Worm (Caenorhabditis elegans) whole organism, young adult: ENCODE results near the gene lpd-7.

Source experiments
- B0261.1 ChIP-seq: sonication (generic microtip); optimal IDR thresholded peaks from 2 replicates; lab custom pipeline; 2016; ENCODE audit warnings: mild to moderate bottlenecking, missing genetic modification characterization, moderate library complexity, missing compliant biosample characterization
- F10E7.11 ChIP-seq: sonication (generic microtip); optimal IDR thresholded peaks from 2 replicates; lab custom pipeline; 2017; ENCODE audit warnings: mild to moderate bottlenecking, missing genetic modification characterization, moderate library complexity, missing compliant biosample characterization
- F22D6.2 ChIP-seq: sonication (generic microtip); optimal IDR thresholded peaks from 2 replicates; lab custom pipeline; 2016; ENCODE audit warnings: mild to moderate bottlenecking, missing genetic modification characterization, missing compliant biosample characterization
- F37B4.10 ChIP-seq: fragments of 200-800 bp; sonication (Bioruptor generic); IDR thresholded peaks from 2 replicates; pipeline ENCODE4 v1.3.6; 2022; ENCODE audit warnings: missing genetic modification characterization, missing compliant biosample characterization
- F49E8.2 ChIP-seq: sonication (generic microtip); optimal IDR thresholded peaks from 3 replicates; lab custom pipeline; 2017; ENCODE audit warnings: missing genetic modification characterization, mild to moderate bottlenecking, missing compliant biosample characterization, antibody characterized with exemption, moderate library complexity; ENCODE audit not compliant: insufficient read depth
- F52B5.7 ChIP-seq: sonication (generic microtip); optimal IDR thresholded peaks from 2 replicates; lab custom pipeline; 2016; ENCODE audit warnings: mild to moderate bottlenecking, missing genetic modification characterization, missing compliant biosample characterization
- F55B11.4 ChIP-seq: sonication (generic microtip); optimal IDR thresholded peaks from 2 replicates; lab custom pipeline; 2016; ENCODE audit warnings: missing compliant biosample characterization, missing genetic modification characterization, borderline replicate concordance; ENCODE audit not compliant: insufficient read depth
- T26A5.8 ChIP-seq: sonication (generic microtip); optimal IDR thresholded peaks from 2 replicates; lab custom pipeline; 2016; ENCODE audit warnings: missing genetic modification characterization, missing compliant biosample characterization
- Y53F4B.3 ChIP-seq: fragments of 200-800 bp; sonication (Bioruptor generic); IDR thresholded peaks from 2 replicates; pipeline ENCODE4 v1.3.6; 2022; ENCODE audit warnings: missing genetic modification reagents, missing genetic modification characterization, missing compliant biosample characterization
- Y56A3A.18 ChIP-seq: fragments of 200-800 bp; sonication (Bioruptor generic); IDR thresholded peaks from 2 replicates; pipeline ENCODE4 v1.3.6; 2022; ENCODE audit warnings: missing genetic modification reagents, missing genetic modification characterization, missing compliant biosample characterization
- Y67H2A.10 ChIP-seq: fragments of 200-800 bp; sonication (Bioruptor generic); conservative IDR thresholded peaks from 2 replicates; pipeline ENCODE4 v1.3.6; 2022; ENCODE audit warnings: missing genetic modification reagents, missing genetic modification characterization, missing compliant biosample characterization
- Y95B8A.8 ChIP-seq: fragments of 200-800 bp; sonication (Bioruptor generic); IDR thresholded peaks from 2 replicates; pipeline ENCODE4 v1.3.6; 2022; ENCODE audit warnings: missing genetic modification reagents, missing genetic modification characterization, missing compliant biosample characterization
- aptf-2 ChIP-seq: fragments of 200-800 bp; sonication (Bioruptor generic); conservative IDR thresholded peaks from 2 replicates; pipeline ENCODE4 v1.3.6; 2022; ENCODE audit warnings: missing genetic modification reagents, missing genetic modification characterization, missing compliant biosample characterization
- aptf-3 ChIP-seq: fragments of 200-800 bp; sonication (Bioruptor generic); IDR thresholded peaks from 2 replicates; pipeline ENCODE4 v1.3.6; 2022; ENCODE audit warnings: missing genetic modification characterization, missing compliant biosample characterization
- attf-3 ChIP-seq: fragments of 200-800 bp; sonication (Bioruptor generic); conservative IDR thresholded peaks from 2 replicates; pipeline ENCODE4 v1.3.6; 2022; ENCODE audit warnings: missing genetic modification reagents, missing genetic modification characterization, missing compliant biosample characterization
- cebp-2 ChIP-seq: fragments of 200-800 bp; sonication (Bioruptor generic); IDR thresholded peaks from 2 replicates; pipeline ENCODE4 v1.3.6; 2022; ENCODE audit warnings: missing genetic modification characterization, missing compliant biosample characterization
- efl-1 ChIP-seq: fragments of 150-350 bp; optimal IDR thresholded peaks from 2 replicates; lab custom pipeline; 2014; ENCODE audit warnings: missing biosample characterization, missing genetic modification reagents, missing genetic modification characterization
- egl-18 ChIP-seq: fragments of 200-800 bp; sonication (Bioruptor generic); IDR thresholded peaks from 2 replicates; pipeline ENCODE4 v1.3.6; 2022; ENCODE audit warnings: missing genetic modification reagents, missing genetic modification characterization, missing compliant biosample characterization
- egrh-3 ChIP-seq: fragments of 200-800 bp; sonication (Bioruptor generic); IDR thresholded peaks from 2 replicates; pipeline ENCODE4 v1.3.6; 2022; ENCODE audit warnings: missing genetic modification reagents, missing genetic modification characterization, missing compliant biosample characterization
- fkh-3 ChIP-seq: sonication (generic microtip); optimal IDR thresholded peaks from 2 replicates; lab custom pipeline; 2016; ENCODE audit warnings: mild to moderate bottlenecking, missing genetic modification characterization, missing compliant biosample characterization
- him-1 ChIP-seq: sonication (generic microtip); optimal IDR thresholded peaks from 2 replicates; lab custom pipeline; 2016; ENCODE audit warnings: missing genotype, missing genetic modification reagents, missing genetic modification characterization, missing compliant biosample characterization
- lag-1 ChIP-seq: fragments of 200-800 bp; sonication (Bioruptor generic); IDR thresholded peaks from 2 replicates; pipeline ENCODE4 v1.3.6; 2022; ENCODE audit warnings: missing genetic modification reagents, missing genetic modification characterization, missing compliant biosample characterization
- let-526 ChIP-seq: fragments of 200-800 bp; sonication (Bioruptor generic); IDR thresholded peaks from 2 replicates; pipeline ENCODE4 v1.3.6; 2022; ENCODE audit warnings: missing genetic modification reagents, missing genetic modification characterization, missing compliant biosample characterization
- lin-54 ChIP-seq: fragments of 200-800 bp; sonication (Bioruptor generic); optimal IDR thresholded peaks from 2 replicates; lab custom pipeline; 2018; ENCODE audit warnings: mild to moderate bottlenecking, missing genetic modification characterization, missing compliant biosample characterization
- madf-3 ChIP-seq: fragments of 200-800 bp; sonication (Bioruptor generic); IDR thresholded peaks from 2 replicates; pipeline ENCODE4 v1.3.6; 2022; ENCODE audit warnings: missing genetic modification reagents, missing genetic modification characterization, missing compliant biosample characterization
- madf-8 ChIP-seq: fragments of 200-800 bp; sonication (Bioruptor generic); conservative IDR thresholded peaks from 2 replicates; pipeline ENCODE4 v1.3.6; 2022; ENCODE audit warnings: missing genetic modification reagents, missing genetic modification characterization, missing compliant biosample characterization
- nhr-90 ChIP-seq: sonication (generic microtip); optimal IDR thresholded peaks from 2 replicates; lab custom pipeline; 2016; ENCODE audit warnings: missing genotype, mild to moderate bottlenecking, missing genetic modification characterization, missing compliant biosample characterization
- pbrm-1 ChIP-seq: fragments of 200-800 bp; sonication (Bioruptor generic); IDR thresholded peaks from 2 replicates; pipeline ENCODE4 v1.3.6; 2022; ENCODE audit warnings: missing genetic modification reagents, missing genetic modification characterization, missing compliant biosample characterization
- pha-4 ChIP-seq: fragments of 150-350 bp; sonication (generic microtip); optimal IDR thresholded peaks from 2 replicates; lab custom pipeline; 2014; ENCODE audit warnings: missing biosample characterization, missing genetic modification reagents, missing genetic modification characterization
- rcor-1 ChIP-seq: fragments of 200-800 bp; sonication (Bioruptor generic); IDR thresholded peaks from 2 replicates; pipeline ENCODE4 v1.3.6; 2022; ENCODE audit warnings: missing genetic modification reagents, missing genetic modification characterization, missing compliant biosample characterization
- rec-8 ChIP-seq, 2 experiments: sonication (generic microtip); optimal IDR thresholded peaks; 2 replicates each; lab custom pipeline; 2016; ENCODE audit warnings: mild to moderate bottlenecking in 2 of 2, missing genetic modification characterization in 2 of 2, missing genetic modification reagents in 2 of 2, missing genotype in 2 of 2, missing biosample characterization in 1 of 2, missing compliant biosample characterization in 1 of 2, moderate library complexity in 1 of 2
- sdz-38 ChIP-seq: sonication (generic microtip); optimal IDR thresholded peaks from 2 replicates; lab custom pipeline; 2016; ENCODE audit warnings: missing genotype, missing genetic modification characterization, missing compliant biosample characterization
- snpc-3.4 ChIP-seq: sonication (generic microtip); optimal IDR thresholded peaks from 2 replicates; lab custom pipeline; 2017; ENCODE audit warnings: missing genetic modification characterization, mild to moderate bottlenecking, missing compliant biosample characterization, antibody characterized with exemption, moderate library complexity, missing genotype, missing genetic modification reagents
- snpc-4 ChIP-seq, 5 experiments: fragments of 150-350 bp in 1 of 5; sonication (generic microtip) in 4 of 5; optimal IDR thresholded peaks; 2 replicates each; lab custom pipeline; 2014 to 2018; ENCODE audit warnings: missing genetic modification characterization in 5 of 5, missing biosample characterization in 3 of 5, antibody characterized with exemption in 2 of 5, mild to moderate bottlenecking in 2 of 5, missing compliant biosample characterization in 2 of 5, missing genotype in 2 of 5, moderate library complexity in 2 of 5, missing genetic modification reagents in 1 of 5
- unc-62 ChIP-seq: fragments of 150-350 bp; optimal IDR thresholded peaks from 2 replicates; lab custom pipeline; 2014; ENCODE audit warnings: missing biosample characterization, missing genetic modification reagents, missing genetic modification characterization
- zfh-2 ChIP-seq: fragments of 200-800 bp; sonication (Bioruptor generic); conservative IDR thresholded peaks from 2 replicates; pipeline ENCODE4 v1.3.6; 2022; ENCODE audit warnings: missing genetic modification reagents, missing genetic modification characterization, missing compliant biosample characterization
- ztf-18 ChIP-seq: sonication (generic microtip); optimal IDR thresholded peaks from 2 replicates; lab custom pipeline; 2016; ENCODE audit warnings: missing genotype, mild to moderate bottlenecking, missing genetic modification characterization, missing compliant biosample characterization
- ztf-26 ChIP-seq: sonication (generic microtip); optimal IDR thresholded peaks from 2 replicates; lab custom pipeline; 2017; ENCODE audit warnings: missing genetic modification characterization, missing compliant biosample characterization
- ztf-28 ChIP-seq: fragments of 200-800 bp; sonication (Bioruptor generic); IDR thresholded peaks from 2 replicates; pipeline ENCODE4 v1.3.6; 2022; ENCODE audit warnings: missing genetic modification reagents, missing genetic modification characterization, missing compliant biosample characterization
- ztf-6 ChIP-seq: fragments of 200-800 bp; sonication (Bioruptor generic); IDR thresholded peaks from 2 replicates; pipeline ENCODE4 v1.3.6; 2022; ENCODE audit warnings: missing genetic modification reagents, missing genetic modification characterization, missing compliant biosample characterization

The lpd-7 gene

ce11 chrIII:7572781-7573400 is at the start of gene lpd-7, which contains the start of gene rpl-9 (continued):
- TF ChIP-seq madf-3 (GFP tag; lab: Robert Waterston, UW) (peak; percentile 67; the same call in 1 of the 2 replicates), Y67H2A.10 (GFP tag; lab: Robert Waterston, UW) (no peak), aptf-2 (no peak), T26A5.8 (tag; lab: Kevin White, UChicago) (no peak), let-526 (GFP tag; lab: Robert Waterston, UW) (no peak), efl-1 (no peak), nhr-90 (tag; lab: Kevin White, UChicago) (no peak), F37B4.10 (GFP tag; lab: Robert Waterston, UW) (no peak), pha-4 (no peak), attf-3 (GFP tag; lab: Robert Waterston, UW) (peak; percentile 65; the same call in 1 of the 2 replicates), unc-62 (no peak), ztf-28 (GFP tag; lab: Robert Waterston, UW) (peak; percentile 55; the same call in 1 of the 2 replicates)

ce11 chrIII:7524830-7525344 is 48.3 kb upstream of the lpd-7 start:
- TF ChIP-seq madf-8 (GFP tag; lab: Robert Waterston, UW): no peak
- no peak for TF ChIP-seq lag-1 (GFP tag; lab: Robert Waterston, UW)
- no peak for TF ChIP-seq fkh-3 (tag; lab: Kevin White, UChicago)
- no peak for TF ChIP-seq snpc-4 (GFP tag; optimal IDR thresholded peaks at IDR 0.05; lab: Kevin White, UChicago)
- no peak for TF ChIP-seq snpc-4 (tag; optimal IDR thresholded peaks at IDR 0.05; lab: Kevin White, UChicago)
- TF ChIP-seq rec-8 (tag; optimal IDR thresholded peaks at IDR 0.05; lab: Kevin White, UChicago): no peak
- no peak for TF ChIP-seq zfh-2 (GFP tag; lab: Robert Waterston, UW)
- no peak for TF ChIP-seq F22D6.2 (tag; lab: Kevin White, UChicago)
- no peak for TF ChIP-seq cebp-2
- no peak for TF ChIP-seq Y95B8A.8
- TF ChIP-seq B0261.1 (tag; lab: Kevin White, UChicago): no peak
- TF ChIP-seq F10E7.11: no peak

- no peak for TF ChIP-seq F55B11.4 (tag; lab: Kevin White, UChicago)
- TF ChIP-seq sdz-38: no peak
- no peak for TF ChIP-seq F49E8.2 (tag; lab: Kevin White, UChicago)
- no peak for TF ChIP-seq pbrm-1 (GFP tag; lab: Robert Waterston, UW)
- no peak for TF ChIP-seq Y53F4B.3 (GFP tag; lab: Robert Waterston, UW)
- no peak for TF ChIP-seq aptf-3 (GFP tag; lab: Robert Waterston, UW)
- no peak for TF ChIP-seq F52B5.7 (tag; lab: Kevin White, UChicago)
- TF ChIP-seq lin-54 (GFP tag; lab: Kevin White, UChicago): no peak
- TF ChIP-seq egrh-3: no peak
- no peak for TF ChIP-seq ztf-18 (tag; lab: Kevin White, UChicago)
- TF ChIP-seq snpc-3.4 (tag; lab: Kevin White, UChicago): no peak
- TF ChIP-seq rcor-1 (GFP tag; lab: Robert Waterston, UW): no peak
- no peak for TF ChIP-seq madf-8 (GFP tag; lab: Robert Waterston, UW)
- TF ChIP-seq Y56A3A.18: no peak
- TF ChIP-seq pha-4: no peak
- no peak for TF ChIP-seq him-1
- no peak for TF ChIP-seq ztf-6
- TF ChIP-seq egl-18 (GFP tag; lab: Robert Waterston, UW): no peak
- no peak for TF ChIP-seq ztf-28 (GFP tag; lab: Robert Waterston, UW)
- no peak for TF ChIP-seq ztf-26 (tag; lab: Kevin White, UChicago)
Observed at ce11 chrIII:7526974-7527466, 46.1 kb upstream of the lpd-7 start.
